Worm (Caenorhabditis elegans) whole organism, late embryonic: ENCODE measurements around the gene C14B1.2.

ENCODE experiments used
- F13H6.1 ChIP-seq: sonication (generic microtip); optimal IDR thresholded peaks from 2 replicates; lab custom pipeline; 2016; ENCODE audit warnings: missing genetic modification characterization, missing compliant biosample characterization
- ceh-18 ChIP-seq: sonication (generic microtip); optimal IDR thresholded peaks from 2 replicates; lab custom pipeline; 2016; ENCODE audit warnings: missing genetic modification characterization, missing compliant biosample characterization
- ceh-19 ChIP-seq: fragments of 200-800 bp; sonication (Bioruptor generic); optimal IDR thresholded peaks from 2 replicates; lab custom pipeline; 2018; ENCODE audit warnings: mild to moderate bottlenecking, missing genetic modification characterization, missing compliant biosample characterization
- ceh-30 ChIP-seq: fragments of 150-350 bp; optimal IDR thresholded peaks from 2 replicates; lab custom pipeline; 2014; ENCODE audit warnings: missing biosample characterization, missing genetic modification characterization
- hlh-15 ChIP-seq: sonication (generic microtip); optimal IDR thresholded peaks from 2 replicates; lab custom pipeline; 2016; ENCODE audit warnings: missing genetic modification characterization, missing compliant biosample characterization
- nfya-1 ChIP-seq: sonication (generic microtip); optimal IDR thresholded peaks from 2 replicates; lab custom pipeline; 2017; ENCODE audit warnings: missing genetic modification characterization, mild to moderate bottlenecking, missing compliant biosample characterization, antibody characterized with exemption, moderate library complexity
- pqm-1 ChIP-seq: sonication (generic microtip); optimal IDR thresholded peaks from 2 replicates; lab custom pipeline; 2016; ENCODE audit warnings: missing genetic modification characterization, missing compliant biosample characterization
- rnt-1 ChIP-seq: sonication (generic microtip); optimal IDR thresholded peaks from 2 replicates; lab custom pipeline; 2016; ENCODE audit warnings: missing genetic modification characterization, missing compliant biosample characterization
- sdc-2 ChIP-seq: sonication (generic microtip); optimal IDR thresholded peaks from 2 replicates; lab custom pipeline; 2016; ENCODE audit warnings: missing genotype, missing genetic modification characterization, missing compliant biosample characterization
- sox-4 ChIP-seq: sonication (generic microtip); optimal IDR thresholded peaks from 2 replicates; lab custom pipeline; 2017; ENCODE audit warnings: mild to moderate bottlenecking, missing genetic modification characterization, inconsistent platforms, missing compliant biosample characterization
- ttx-3 ChIP-seq: sonication (generic microtip); optimal IDR thresholded peaks from 2 replicates; lab custom pipeline; 2016; ENCODE audit warnings: missing genetic modification reagents, missing genetic modification characterization, missing compliant biosample characterization
- unc-86 ChIP-seq: sonication (generic microtip); optimal IDR thresholded peaks from 2 replicates; lab custom pipeline; 2016; ENCODE audit warnings: missing genetic modification characterization, missing compliant biosample characterization

- TF ChIP-seq unc-86 (tag; lab: Kevin White, UChicago) (no peak), F13H6.1 (tag; lab: Kevin White, UChicago) (no peak), sox-4 (no peak), nfya-1 (no peak), ttx-3 (no peak), sdc-2 (tag; lab: Kevin White, UChicago) (no peak), rnt-1 (tag; lab: Kevin White, UChicago) (no peak), pqm-1 (tag; lab: Kevin White, UChicago) (no peak), ceh-18 (tag; lab: Kevin White, UChicago) (no peak), ceh-30 (no peak), ceh-19 (no peak), hlh-15 (tag; lab: Kevin White, UChicago) (no peak)
Observed at ce11 chrIII:3679083-3679482, 23.0 kb upstream of the C14B1.2 start.
